Worm (Caenorhabditis elegans): ENCODE measurements around the gene scl-9.

Gene scl-9

ce11 chrIV:13096778-13097177 is 49.8 kb downstream of the scl-9 start:
- TF ChIP-seq unc-3 (GFP tag; conservative IDR thresholded peaks at IDR 0.05) (no peak), unc-3 (tag; optimal IDR thresholded peaks at IDR 0.05) (no peak), che-1 (tag; optimal IDR thresholded peaks at IDR 0.05) (no peak), F13H6.1 (tag; optimal IDR thresholded peaks at IDR 0.05) (no peak), ceh-45 (GFP tag; IDR thresholded peaks at IDR 0.05) (no peak)
